Fruit fly (Drosophila melanogaster): Measurements from ENCODE around the gene CG2201.

CG2201 gene

DNA sequence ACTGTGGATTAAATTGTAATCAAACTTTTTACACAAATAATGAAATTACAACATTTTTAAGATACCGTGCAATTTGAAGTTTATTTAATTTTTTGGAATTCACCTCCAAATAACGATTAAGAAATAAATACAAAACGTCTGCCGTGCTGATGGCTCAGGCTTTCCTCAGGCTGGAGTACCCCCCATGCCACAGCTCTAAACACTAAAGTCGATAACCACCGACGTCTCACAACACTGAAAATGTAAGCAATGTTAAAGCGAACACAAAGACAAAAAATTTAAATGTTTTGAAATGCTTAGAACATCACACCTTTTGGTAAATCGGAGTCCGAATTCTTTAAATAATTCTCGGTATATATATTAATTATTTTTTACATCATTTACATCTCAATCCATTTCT lies 33.5 kb upstream of the CG2201 start (continued):
- TF ChIP-seq chm (GFP tag; IDR thresholded peaks at IDR 0.05) (no peak), CG11085 (GFP tag; IDR thresholded peaks at IDR 0.05) (no peak), CG42726 (GFP tag; IDR thresholded peaks at IDR 0.05; ENCODE audit: partially characterized antibody) (no peak), Ptx1 (GFP tag; IDR thresholded peaks at IDR 0.05) (peak; percentile 74), CG12659 (GFP tag; optimal IDR thresholded peaks at IDR 0.05) (peak; percentile 81), Scr (GFP tag; IDR thresholded peaks at IDR 0.05; ENCODE audit: partially characterized antibody) (peak; percentile 50), D19A (tag; optimal IDR thresholded peaks at IDR 0.05) (peak; percentile 56), stc (GFP tag; IDR thresholded peaks at IDR 0.05) (peak; percentile 45; the same call in 1 of the 2 replicates), Awh (GFP tag; IDR thresholded peaks at IDR 0.05) (peak; percentile 40; the same call in 1 of the 2 replicates), NC2β (GFP tag; optimal IDR thresholded peaks at IDR 0.05) (no peak), hb (GFP tag; IDR thresholded peaks at IDR 0.05; ENCODE audit: partially characterized antibody) (no peak), zfh2 (GFP tag; optimal IDR thresholded peaks at IDR 0.05) (peak; percentile 74), CG10274 (GFP tag; optimal IDR thresholded peaks at IDR 0.05) (no peak), CG8281 (tag; optimal IDR thresholded peaks at IDR 0.05) (no peak), pum (GFP tag; optimal IDR thresholded peaks at IDR 0.05) (peak; percentile 58), slbo (GFP tag; IDR thresholded peaks at IDR 0.05) (peak; percentile 85), CG15514 (GFP tag; optimal IDR thresholded peaks at IDR 0.05) (peak; percentile 54), Taf1 (GFP tag; IDR thresholded peaks at IDR 0.05) (no peak), CG30431 (GFP tag; optimal IDR thresholded peaks at IDR 0.05) (no peak), tap (tag; optimal IDR thresholded peaks at IDR 0.05) (peak; percentile 12), CG10147 (GFP tag; optimal IDR thresholded peaks at IDR 0.05) (peak; percentile 8), ara (GFP tag; IDR thresholded peaks at IDR 0.05) (no peak; the same call in 1 of the 2 replicates), HLH3B (GFP tag; IDR thresholded peaks at IDR 0.05) (peak; percentile 71; the same call in 1 of the 2 replicates), CG7745 (tag; optimal IDR thresholded peaks at IDR 0.05) (no peak), Six4 (GFP tag; optimal IDR thresholded peaks at IDR 0.05) (peak; percentile 3), nom (GFP tag; optimal IDR thresholded peaks at IDR 0.05) (peak; percentile 36), maf-S (GFP tag; optimal IDR thresholded peaks at IDR 0.05) (peak; percentile 45), slp2 (GFP tag; optimal IDR thresholded peaks at IDR 0.05) (peak; percentile 35), salm (tag; optimal IDR thresholded peaks at IDR 0.05) (peak; percentile 18), yki (optimal IDR thresholded peaks at IDR 0.05) (no peak), trem (tag; optimal IDR thresholded peaks at IDR 0.05) (peak; percentile 44), Mrtf (GFP tag; IDR thresholded peaks at IDR 0.05) (peak; percentile 72; the same call in 2 of the 3 replicates), Opbp (GFP tag; IDR thresholded peaks at IDR 0.05; ENCODE audit: partially characterized antibody) (0 out of 3 replicates have a peak, but pooled peaks have one; percentile 32), sqz (GFP tag; optimal IDR thresholded peaks at IDR 0.05) (peak; percentile 21), PHDP (tag; optimal IDR thresholded peaks at IDR 0.05) (peak; percentile 57), nmo (GFP tag; optimal IDR thresholded peaks at IDR 0.05) (peak; percentile 58), CG30403 (GFP tag; optimal IDR thresholded peaks at IDR 0.05) (peak; percentile 71), CG32772 (GFP tag; IDR thresholded peaks at IDR 0.05) (no peak; the same call in 1 of the 2 replicates), peb (GFP tag; IDR thresholded peaks at IDR 0.05) (no peak; the same call in 1 of the 2 replicates), CG13624 (GFP tag; optimal IDR thresholded peaks at IDR 0.05) (peak; percentile 55), tll (GFP tag; optimal IDR thresholded peaks at IDR 0.05) (no peak), zen2 (GFP tag; IDR thresholded peaks at IDR 0.05; ENCODE audit: partially characterized antibody) (no peak), CG7928 (GFP tag; optimal IDR thresholded peaks at IDR 0.05) (no peak), Jarid2 (GFP tag; optimal IDR thresholded peaks at IDR 0.05) (no peak), CG3726 (GFP tag; IDR thresholded peaks at IDR 0.05) (no peak), CG17829 (tag; optimal IDR thresholded peaks at IDR 0.05) (peak; percentile 66), CG14710 (tag; optimal IDR thresholded peaks at IDR 0.05) (peak; percentile 50), pita (GFP tag; optimal IDR thresholded peaks at IDR 0.05) (no peak), jigr1 (GFP tag; IDR thresholded peaks at IDR 0.05) (no peak), dan (GFP tag; IDR thresholded peaks at IDR 0.05) (no peak), CG32767 (GFP tag; IDR thresholded peaks at IDR 0.05) (peak; percentile 43; the same call in 1 of the 2 replicates)

All from whole organism, embryonic.